Worm (Caenorhabditis elegans) whole organism, L4/young adult: Measurements from ENCODE around the gene F44F4.9.

Experiments
- W03F9.2 ChIP-seq: fragments of 150-350 bp; optimal IDR thresholded peaks from 2 replicates; lab custom pipeline; 2014; ENCODE audit warnings: missing biosample characterization, missing genetic modification characterization
- dao-5 ChIP-seq: sonication (generic microtip); optimal IDR thresholded peaks from 2 replicates; lab custom pipeline; 2016; ENCODE audit warnings: missing genotype, missing genetic modification characterization, moderate library complexity, missing compliant biosample characterization
- him-1 ChIP-seq: sonication (generic microtip); optimal IDR thresholded peaks from 2 replicates; lab custom pipeline; 2016; ENCODE audit warnings: missing genotype, missing genetic modification reagents, missing genetic modification characterization, missing compliant biosample characterization

DNA sequence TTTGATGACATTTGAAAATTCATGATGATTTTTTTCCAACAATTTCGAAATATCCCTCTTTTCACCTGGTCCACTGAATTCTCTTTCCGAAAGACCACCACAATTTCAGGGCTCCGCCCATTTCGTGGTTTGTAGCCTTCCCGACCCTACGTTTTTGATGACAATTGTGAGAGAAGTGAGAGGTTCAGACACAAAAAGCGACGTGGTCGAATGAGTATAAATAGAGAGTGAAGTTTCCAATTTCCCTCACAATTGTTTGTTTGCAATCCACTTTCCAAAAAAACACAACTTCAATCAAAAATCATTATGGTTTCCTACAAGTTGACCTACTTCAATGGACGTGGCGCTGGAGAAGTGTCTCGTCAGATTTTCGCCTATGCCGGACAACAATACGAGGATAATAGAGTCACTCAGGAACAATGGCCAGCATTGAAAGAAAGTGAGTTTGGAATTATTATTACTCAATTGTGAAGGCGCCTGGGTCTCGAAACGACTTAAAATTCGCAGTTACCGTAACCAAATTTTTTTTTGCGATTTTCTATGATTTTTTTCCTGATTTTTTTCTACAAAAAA, 34.6 kb upstream of the F44F4.9 start, which contains the start of gene gst-5:
- no peak for TF ChIP-seq W03F9.2 (tag; lab: Kevin White, UChicago)
- no peak for TF ChIP-seq dao-5 (tag; lab: Kevin White, UChicago)
- no peak for TF ChIP-seq him-1 (tag; lab: Kevin White, UChicago)
